Worm (Caenorhabditis elegans): ENCODE measurements around the gene C24A3.4.

ce11 chrX:8950507-8951028 lies 41.6 kb upstream of the C24A3.4 start, which contains the start of gene trk-1:
- TF ChIP-seq gmeb-1 (tag; optimal IDR thresholded peaks at IDR 0.05) (no peak), unc-55 (GFP tag; optimal IDR thresholded peaks at IDR 0.05) (no peak), unc-62 (GFP tag; optimal IDR thresholded peaks at IDR 0.05) (no peak), nhr-77 (tag; optimal IDR thresholded peaks at IDR 0.05) (no peak)
